Fruit fly (Drosophila melanogaster) whole organism, adult: ENCODE measurements around the gene CG33272.

ENCODE experiments used
- CG1620 ChIP-seq: fragments of 200-800 bp; sonication (Bioruptor generic); optimal IDR thresholded peaks from 2 replicates; lab custom pipeline; 2016; ENCODE audit warnings: missing biosample characterization, missing genetic modification characterization
- CG7101 ChIP-seq: fragments of 200-800 bp; sonication (Bioruptor generic); optimal IDR thresholded peaks from 2 replicates; lab custom pipeline; 2018; ENCODE audit warnings: missing biosample characterization, mild to moderate bottlenecking, missing genetic modification characterization, moderate library complexity
- Clk ChIP-seq: fragments of 200-800 bp; sonication (Bioruptor generic); optimal IDR thresholded peaks from 2 replicates; lab custom pipeline; 2017; ENCODE audit warnings: missing biosample characterization, missing genetic modification characterization
- Hr96 ChIP-seq: fragments of 200-800 bp; sonication (Bioruptor generic); optimal IDR thresholded peaks from 2 replicates; lab custom pipeline; 2016; ENCODE audit warnings: missing biosample characterization, missing genetic modification characterization
- cic ChIP-seq: fragments of 200-800 bp; sonication (Bioruptor generic); optimal IDR thresholded peaks from 2 replicates; lab custom pipeline; 2017; ENCODE audit warnings: missing biosample characterization, mild to moderate bottlenecking, missing genetic modification characterization, moderate library complexity
- cnc ChIP-seq, 2 experiments: fragments of >200 bp; optimal IDR thresholded peaks; 2 replicates each; lab custom pipeline; 2017
- kay ChIP-seq: fragments of 200-800 bp; sonication (Bioruptor generic); peaks from one replicate; lab custom pipeline; 2016; ENCODE audit warnings: missing biosample characterization, missing genetic modification characterization, borderline replicate concordance
- ovo ChIP-seq: fragments of 200-800 bp; sonication (Bioruptor generic); optimal IDR thresholded peaks from 2 replicates; lab custom pipeline; 2016; ENCODE audit warnings: missing biosample characterization, missing genetic modification characterization
- pad ChIP-seq: fragments of 200-800 bp; sonication (Bioruptor generic); optimal IDR thresholded peaks from 3 replicates; lab custom pipeline; 2017; ENCODE audit warnings: missing biosample characterization, missing genetic modification characterization, mild to moderate bottlenecking, moderate library complexity, missing genetic modification reagents
- toe ChIP-seq: fragments of 200-800 bp; sonication (Bioruptor generic); optimal IDR thresholded peaks from 2 replicates; lab custom pipeline; 2016; ENCODE audit warnings: missing biosample characterization, missing genetic modification characterization

DNA sequence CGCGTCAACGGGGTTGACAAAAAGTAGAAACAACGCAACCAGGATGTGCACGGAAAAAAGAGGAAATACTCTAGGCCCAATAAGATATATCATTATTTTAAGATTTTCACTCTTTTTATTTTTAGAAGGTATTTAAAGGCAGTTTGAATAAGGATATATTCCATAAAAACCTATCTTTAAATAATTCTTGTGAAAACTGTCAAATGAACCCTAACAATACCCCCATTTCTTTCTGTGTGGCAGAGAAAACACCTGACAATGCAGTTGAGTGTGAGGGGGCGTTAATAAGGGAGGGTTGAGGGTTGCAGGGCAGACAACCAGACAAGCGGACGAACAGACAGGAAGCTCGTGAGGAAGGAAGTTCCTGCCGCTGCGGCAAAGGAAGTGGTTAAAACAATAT lies 41.6 kb upstream of the CG33272 start:
- TF ChIP-seq cnc (optimal IDR thresholded peaks at IDR 0.05; lab: Kevin White, UChicago) (no peak), CG7101 (tag; lab: Kevin White, UChicago) (no peak), CG1620 (GFP tag; lab: Kevin White, UChicago) (no peak), Clk (no peak), cic (GFP tag; lab: Kevin White, UChicago) (no peak), ovo (no peak), Hr96 (GFP tag; lab: Kevin White, UChicago) (no peak), toe (no peak), pad (GFP tag; lab: Kevin White, UChicago) (no peak), kay (GFP tag; lab: Kevin White, UChicago) (no peak)
